Worm (Caenorhabditis elegans): Measurements from ENCODE around the gene erh-2.

DNA sequence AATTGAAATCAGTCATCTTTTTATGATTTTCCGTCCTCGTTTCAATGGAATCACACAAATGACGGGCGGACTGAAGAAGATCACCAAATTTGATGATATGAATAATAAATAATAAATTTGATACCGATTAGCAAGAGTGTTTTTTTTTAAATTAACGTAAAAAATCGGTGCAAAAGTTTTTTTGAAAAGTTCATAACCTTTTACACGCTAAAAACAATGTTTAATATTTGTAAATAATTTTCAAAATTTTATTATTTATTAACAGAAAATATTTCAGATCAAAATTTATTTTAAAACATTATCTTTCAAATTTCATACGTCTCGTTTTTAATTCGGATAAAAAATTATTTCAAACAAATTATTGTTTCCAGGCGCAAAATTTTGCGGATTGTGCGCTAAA, 48.1 kb upstream of the erh-2 start, which contains the start of gene M88.3:
- TF ChIP-seq pqm-1 (tag; optimal IDR thresholded peaks at IDR 0.05) (no peak), unc-62 (GFP tag; optimal IDR thresholded peaks at IDR 0.05) (no peak), unc-86 (tag; optimal IDR thresholded peaks at IDR 0.05) (no peak), ceh-63 (GFP tag; optimal IDR thresholded peaks at IDR 0.05) (no peak), mdl-1 (tag; optimal IDR thresholded peaks at IDR 0.05) (no peak), snpc-4 (tag; optimal IDR thresholded peaks at IDR 0.05) (no peak), nhr-77 (tag; optimal IDR thresholded peaks at IDR 0.05) (no peak), dsc-1 (tag; optimal IDR thresholded peaks at IDR 0.05) (no peak), skn-1 (tag; optimal IDR thresholded peaks at IDR 0.05) (no peak), aly-2 (tag; optimal IDR thresholded peaks at IDR 0.05) (no peak), fkh-10 (GFP tag; optimal IDR thresholded peaks at IDR 0.05) (no peak), ceh-8 (GFP tag; optimal IDR thresholded peaks at IDR 0.05) (no peak), ztf-11 (tag; optimal IDR thresholded peaks at IDR 0.05) (no peak)
